Fruit fly (Drosophila melanogaster): ENCODE data around the gene CG42458.

- TF ChIP-seq Snoo (tag; optimal IDR thresholded peaks at IDR 0.05) (no peak), CG9948 (tag; optimal IDR thresholded peaks at IDR 0.05) (no peak)
Observed at dm6 chr3L:7434198-7434597, 10.6 kb downstream of the CG42458 start.

Measured in whole organism, pupa.